Fruit fly (Drosophila melanogaster): ENCODE measurements around the gene nSMase.
A peak's percentile ranks its signal among the peaks of the same experiment; 100 is the strongest.

Gene nSMase

DNA sequence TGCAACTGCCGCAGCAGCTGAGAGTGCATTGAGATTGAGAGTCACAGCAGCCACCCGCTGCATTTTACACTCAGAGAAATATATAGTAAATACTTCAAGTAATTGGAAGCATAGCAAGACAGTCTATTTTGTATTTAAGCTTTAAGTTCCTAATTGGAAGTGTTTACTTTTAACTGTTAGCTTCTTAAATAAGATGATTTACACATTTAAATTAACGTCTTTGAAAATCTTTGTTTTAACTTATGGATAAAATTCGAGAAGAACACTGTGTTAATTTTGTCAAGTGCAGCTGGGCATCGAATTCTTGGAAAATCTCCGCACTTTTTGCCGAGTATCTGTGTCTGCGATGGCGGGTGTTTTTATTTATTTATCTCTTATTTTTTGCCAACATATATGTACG lies 40.7 kb downstream of the nSMase start (continued):
- TF ChIP-seq dsx (GFP tag; optimal IDR thresholded peaks at IDR 0.05; ENCODE audit: poor library complexity, severe bottlenecking): peak; percentile 93
- TF ChIP-seq Sox15 (GFP tag; optimal IDR thresholded peaks at IDR 0.05): peak; percentile 61
- peak; percentile 83 for TF ChIP-seq Hr39 (GFP tag; optimal IDR thresholded peaks at IDR 0.05)
- TF ChIP-seq Eip78C (GFP tag): peak; percentile 98
- peak; percentile 83 for TF ChIP-seq Sox102F (GFP tag; optimal IDR thresholded peaks at IDR 0.05)
- TF ChIP-seq CG32006 (GFP tag; optimal IDR thresholded peaks at IDR 0.05): peak; percentile 82
- TF ChIP-seq Met (GFP tag; optimal IDR thresholded peaks at IDR 0.05): peak; percentile 82
- TF ChIP-seq CG6276 (GFP tag; optimal IDR thresholded peaks at IDR 0.05): peak; percentile 79
- TF ChIP-seq CG10631 (GFP tag; optimal IDR thresholded peaks at IDR 0.05): peak; percentile 91
- peak; percentile 65 for TF ChIP-seq CG11902 (GFP tag; optimal IDR thresholded peaks at IDR 0.05)
- peak; percentile 35 for TF ChIP-seq Eip93F (GFP tag; optimal IDR thresholded peaks at IDR 0.05)
- peak; percentile 89 for TF ChIP-seq net (GFP tag; optimal IDR thresholded peaks at IDR 0.05)

DNA sequence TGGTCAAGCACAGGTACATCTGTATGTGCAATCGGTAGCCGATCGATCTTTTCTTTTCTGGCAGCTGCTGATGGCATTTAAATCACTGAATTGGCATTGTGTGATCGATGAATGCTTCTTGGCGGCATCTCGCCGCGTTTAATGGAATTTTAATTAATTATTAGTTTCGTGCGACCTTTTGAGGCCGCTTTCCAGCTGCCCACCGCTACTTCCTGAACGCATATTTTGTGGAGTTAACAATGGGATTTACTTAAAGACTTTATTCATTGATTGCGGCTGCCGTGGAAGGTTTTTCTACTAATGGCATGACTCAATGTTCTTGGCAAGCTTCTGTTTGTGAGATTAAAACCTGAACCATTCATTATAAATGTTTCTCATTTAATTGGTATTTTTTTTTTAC lies 42.7 kb downstream of the nSMase start:
- TF ChIP-seq esn (GFP tag; optimal IDR thresholded peaks at IDR 0.05) (no peak), CG34406 (GFP tag; optimal IDR thresholded peaks at IDR 0.05) (no peak), CG10669 (GFP tag; optimal IDR thresholded peaks at IDR 0.05) (no peak), fkh (GFP tag; optimal IDR thresholded peaks at IDR 0.05) (no peak), Eip93F (GFP tag; optimal IDR thresholded peaks at IDR 0.05) (no peak), CG3032 (tag; optimal IDR thresholded peaks at IDR 0.05) (no peak)

DNA sequence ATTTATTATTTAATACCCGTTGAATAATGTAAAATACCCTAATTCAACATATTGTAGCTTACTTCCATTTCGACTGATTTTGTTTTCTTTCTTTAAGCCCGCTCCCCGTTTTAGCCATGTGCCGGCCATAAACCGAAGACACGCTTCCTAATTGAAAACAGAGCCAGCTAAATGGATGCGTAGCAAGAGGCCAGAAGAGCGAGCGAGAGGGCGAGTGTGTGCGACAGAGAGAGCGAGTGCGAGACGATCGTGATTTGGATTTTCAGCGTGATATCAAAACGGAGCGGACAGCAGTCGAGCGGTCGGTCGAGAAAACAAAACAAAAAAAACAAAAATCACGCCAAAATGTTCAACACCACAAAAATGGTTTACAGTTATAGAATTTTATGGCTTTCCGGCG lies 47.4 kb downstream of the nSMase start:
- TF ChIP-seq CG4318 (GFP tag; optimal IDR thresholded peaks at IDR 0.05): no peak
- TF ChIP-seq pdm3 (GFP tag; optimal IDR thresholded peaks at IDR 0.05): no peak
- TF ChIP-seq CG31627 (GFP tag; optimal IDR thresholded peaks at IDR 0.05): no peak
- TF ChIP-seq Lpt (GFP tag; optimal IDR thresholded peaks at IDR 0.05): no peak
- TF ChIP-seq CG15336 (GFP tag; IDR thresholded peaks at IDR 0.05): no peak
- TF ChIP-seq CG34406 (GFP tag; optimal IDR thresholded peaks at IDR 0.05): no peak
- TF ChIP-seq CG10669 (GFP tag; optimal IDR thresholded peaks at IDR 0.05): no peak
- TF ChIP-seq CG6854 (GFP tag; optimal IDR thresholded peaks at IDR 0.05): no peak
- no peak for TF ChIP-seq CG3032 (tag; optimal IDR thresholded peaks at IDR 0.05)
- TF ChIP-seq CG6808 (GFP tag; optimal IDR thresholded peaks at IDR 0.05): no peak
- TF ChIP-seq Sox15 (GFP tag; optimal IDR thresholded peaks at IDR 0.05): no peak
- no peak for TF ChIP-seq fd59A (GFP tag; optimal IDR thresholded peaks at IDR 0.05)
- no peak for TF ChIP-seq Gug (GFP tag; IDR thresholded peaks at IDR 0.05)
- TF ChIP-seq CG8632 (GFP tag; optimal IDR thresholded peaks at IDR 0.05): no peak

DNA sequence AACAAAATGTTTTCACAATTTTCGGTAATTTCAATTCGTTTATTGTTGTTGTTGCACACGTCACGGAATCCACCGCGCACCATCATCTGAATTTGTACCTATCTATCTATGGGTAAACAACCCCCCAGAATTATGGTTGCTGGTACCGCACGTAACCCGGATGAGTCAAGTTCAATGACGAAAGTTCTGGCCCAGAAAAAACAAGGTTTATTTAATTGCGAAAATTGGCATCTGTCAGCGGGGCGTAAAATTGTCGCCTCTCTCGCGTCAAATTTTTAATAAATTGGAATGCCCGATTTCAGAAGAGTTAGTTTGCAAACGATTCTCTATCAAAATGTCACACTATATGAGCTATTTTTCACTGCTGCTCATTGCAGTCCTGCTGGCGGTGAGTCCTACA lies 49.2 kb downstream of the nSMase start, which contains the start of gene CG34265:
CG34265 (plus strand) TSS at position 301 of the 400 bp plus-strand sequence.
- TF ChIP-seq Lpt (GFP tag; optimal IDR thresholded peaks at IDR 0.05): no peak
- TF ChIP-seq CG8319 (GFP tag; optimal IDR thresholded peaks at IDR 0.05): no peak
- no peak for TF ChIP-seq Sox102F (GFP tag; optimal IDR thresholded peaks at IDR 0.05)
- no peak for TF ChIP-seq Sox15 (GFP tag; optimal IDR thresholded peaks at IDR 0.05)
- TF ChIP-seq CG6808 (GFP tag; optimal IDR thresholded peaks at IDR 0.05): no peak
- TF ChIP-seq fd59A (GFP tag; optimal IDR thresholded peaks at IDR 0.05): no peak
- no peak for TF ChIP-seq OdsH (GFP tag; optimal IDR thresholded peaks at IDR 0.05)
- no peak for TF ChIP-seq Hr4 (GFP tag; optimal IDR thresholded peaks at IDR 0.05)
- no peak for TF ChIP-seq CG11294 (GFP tag; IDR thresholded peaks at IDR 0.05)
- TF ChIP-seq spab (GFP tag; optimal IDR thresholded peaks at IDR 0.05): no peak
- no peak for TF ChIP-seq salr (GFP tag; optimal IDR thresholded peaks at IDR 0.05)

Data from whole organism, prepupa.